Worm (Caenorhabditis elegans) whole organism, mixed stage, embryonic: ENCODE measurements around the gene T26A8.3.

Experiments used
- M03D4.4 ChIP-seq: sonication (generic microtip); optimal IDR thresholded peaks from 2 replicates; lab custom pipeline; 2017; ENCODE audit warnings: mild to moderate bottlenecking, missing genetic modification characterization, missing compliant biosample characterization
- bed-3 ChIP-seq: fragments of 200-800 bp; sonication (Bioruptor generic); optimal IDR thresholded peaks from 3 replicates; lab custom pipeline; 2018; ENCODE audit warnings: mild to moderate bottlenecking, missing genetic modification characterization, moderate library complexity, missing compliant biosample characterization
- blmp-1 ChIP-seq: fragments of 150-350 bp; optimal IDR thresholded peaks from 2 replicates; lab custom pipeline; 2014; ENCODE audit warnings: missing biosample characterization, missing genetic modification characterization
- ceh-39 ChIP-seq: fragments of 150-350 bp; optimal IDR thresholded peaks from 2 replicates; lab custom pipeline; 2014; ENCODE audit warnings: missing biosample characterization, missing genetic modification characterization
- ceh-43 ChIP-seq: fragments of 200-800 bp; sonication (Bioruptor generic); optimal IDR thresholded peaks from 2 replicates; lab custom pipeline; 2018; ENCODE audit warnings: mild to moderate bottlenecking, missing genetic modification characterization, moderate library complexity, missing compliant biosample characterization
- ceh-83 ChIP-seq: fragments of 200-800 bp; sonication (Bioruptor generic); optimal IDR thresholded peaks from 2 replicates; lab custom pipeline; 2018; ENCODE audit warnings: mild to moderate bottlenecking, missing genetic modification characterization, missing compliant biosample characterization
- ces-1 ChIP-seq: fragments of 150-350 bp; optimal IDR thresholded peaks from 2 replicates; lab custom pipeline; 2014; ENCODE audit warnings: missing biosample characterization, missing genetic modification reagents, missing genetic modification characterization
- cnd-1 ChIP-seq: fragments of 200-800 bp; sonication (Bioruptor generic); optimal IDR thresholded peaks from 2 replicates; lab custom pipeline; 2018; ENCODE audit warnings: mild to moderate bottlenecking, missing genetic modification characterization, missing compliant biosample characterization
- drap-1 ChIP-seq: fragments of 200-800 bp; sonication (Bioruptor generic); optimal IDR thresholded peaks from 3 replicates; lab custom pipeline; 2018; ENCODE audit warnings: mild to moderate bottlenecking, missing genetic modification characterization, missing compliant biosample characterization
- elt-1 ChIP-seq: sonication (generic microtip); optimal IDR thresholded peaks from 2 replicates; lab custom pipeline; 2017; ENCODE audit warnings: missing genetic modification characterization, mild to moderate bottlenecking, missing compliant biosample characterization, antibody characterized with exemption, moderate library complexity, borderline replicate concordance; ENCODE audit not compliant: insufficient read depth
- elt-3 ChIP-seq: fragments of 150-350 bp; optimal IDR thresholded peaks from 2 replicates; lab custom pipeline; 2014; ENCODE audit warnings: missing biosample characterization, missing genetic modification characterization
- flh-1 ChIP-seq: fragments of 200-800 bp; sonication (Bioruptor generic); optimal IDR thresholded peaks from 2 replicates; lab custom pipeline; 2018; ENCODE audit warnings: mild to moderate bottlenecking, missing genetic modification characterization, moderate library complexity, missing compliant biosample characterization
- ham-2 ChIP-seq: fragments of 200-800 bp; sonication (Bioruptor generic); optimal IDR thresholded peaks from 2 replicates; lab custom pipeline; 2018; ENCODE audit warnings: mild to moderate bottlenecking, missing genetic modification characterization, missing compliant biosample characterization
- hlh-1 ChIP-seq: fragments of 150-350 bp; optimal IDR thresholded peaks from 2 replicates; lab custom pipeline; 2014; ENCODE audit warnings: missing biosample characterization, missing genetic modification reagents, missing genetic modification characterization
- lin-13 ChIP-seq: fragments of 150-350 bp; optimal IDR thresholded peaks from 2 replicates; lab custom pipeline; 2014; ENCODE audit warnings: missing biosample characterization, missing genetic modification characterization
- lin-32 ChIP-seq: fragments of 200-800 bp; sonication (Bioruptor generic); optimal IDR thresholded peaks from 2 replicates; lab custom pipeline; 2018; ENCODE audit warnings: mild to moderate bottlenecking, missing genetic modification characterization, missing compliant biosample characterization
- lsy-2 ChIP-seq: fragments of 150-350 bp; optimal IDR thresholded peaks from 2 replicates; lab custom pipeline; 2014; ENCODE audit warnings: missing biosample characterization, missing genetic modification characterization
- mab-5 ChIP-seq: fragments of 150-350 bp; optimal IDR thresholded peaks from 2 replicates; lab custom pipeline; 2014; ENCODE audit warnings: missing biosample characterization, missing genetic modification characterization
- mep-1 ChIP-seq: fragments of 150-350 bp; optimal IDR thresholded peaks from 2 replicates; lab custom pipeline; 2017; ENCODE audit warnings: missing biosample characterization, missing genetic modification reagents, missing genetic modification characterization, inconsistent platforms
- mls-2 ChIP-seq: sonication (generic microtip); optimal IDR thresholded peaks from 2 replicates; lab custom pipeline; 2016; ENCODE audit warnings: mild to moderate bottlenecking, missing genetic modification characterization, moderate library complexity, missing compliant biosample characterization
- nhr-12 ChIP-seq: fragments of 150-350 bp; optimal IDR thresholded peaks from 2 replicates; lab custom pipeline; 2014; ENCODE audit warnings: missing biosample characterization, missing genetic modification characterization
- nhr-2 ChIP-seq: fragments of 150-350 bp; optimal IDR thresholded peaks from 2 replicates; lab custom pipeline; 2014; ENCODE audit warnings: missing biosample characterization, missing genetic modification characterization
- nhr-237 ChIP-seq: fragments of 150-350 bp; optimal IDR thresholded peaks from 2 replicates; lab custom pipeline; 2014; ENCODE audit warnings: missing biosample characterization, missing genetic modification characterization
- nhr-28 ChIP-seq: fragments of 150-350 bp; optimal IDR thresholded peaks from 2 replicates; lab custom pipeline; 2014; ENCODE audit warnings: missing biosample characterization, missing genetic modification characterization
- nhr-76 ChIP-seq: sonication (generic microtip); optimal IDR thresholded peaks from 2 replicates; lab custom pipeline; 2017; ENCODE audit warnings: missing biosample characterization, missing genetic modification characterization
- pha-4 ChIP-seq: fragments of 150-350 bp; optimal IDR thresholded peaks from 2 replicates; lab custom pipeline; 2018; ENCODE audit warnings: missing biosample characterization, missing genetic modification reagents, missing genetic modification characterization
- sem-2 ChIP-seq: fragments of 200-800 bp; sonication (Bioruptor generic); optimal IDR thresholded peaks from 2 replicates; lab custom pipeline; 2018; ENCODE audit warnings: mild to moderate bottlenecking, missing genetic modification characterization, missing compliant biosample characterization
- snpc-4 ChIP-seq: fragments of 150-350 bp; optimal IDR thresholded peaks from 2 replicates; lab custom pipeline; 2014; ENCODE audit warnings: missing biosample characterization, missing genetic modification characterization
- sptf-1 ChIP-seq: sonication (generic microtip); optimal IDR thresholded peaks from 2 replicates; lab custom pipeline; 2017; ENCODE audit warnings: mild to moderate bottlenecking, missing genetic modification characterization, moderate library complexity, missing compliant biosample characterization
- tbx-8 ChIP-seq: fragments of 200-800 bp; sonication (Bioruptor generic); optimal IDR thresholded peaks from 2 replicates; lab custom pipeline; 2018; ENCODE audit warnings: mild to moderate bottlenecking, missing genetic modification characterization, moderate library complexity, missing compliant biosample characterization
- unc-120 ChIP-seq: sonication (generic microtip); optimal IDR thresholded peaks from 2 replicates; lab custom pipeline; 2017; ENCODE audit warnings: missing genetic modification characterization, missing compliant biosample characterization; ENCODE audit not compliant: poor library complexity, severe bottlenecking
- unc-39 ChIP-seq: fragments of 150-350 bp; optimal IDR thresholded peaks from 2 replicates; lab custom pipeline; 2014; ENCODE audit warnings: missing biosample characterization, missing genetic modification characterization
- unc-62 ChIP-seq: fragments of 150-350 bp; optimal IDR thresholded peaks from 2 replicates; lab custom pipeline; 2014; ENCODE audit warnings: missing biosample characterization, missing genetic modification reagents, missing genetic modification characterization
- zip-8 ChIP-seq: fragments of 150-350 bp; optimal IDR thresholded peaks from 2 replicates; lab custom pipeline; 2014; ENCODE audit warnings: missing biosample characterization, missing genetic modification characterization
- ztf-11 ChIP-seq: fragments of 150-350 bp; optimal IDR thresholded peaks from 2 replicates; lab custom pipeline; 2014; ENCODE audit warnings: missing biosample characterization, missing genetic modification characterization

T26A8.3 gene

DNA sequence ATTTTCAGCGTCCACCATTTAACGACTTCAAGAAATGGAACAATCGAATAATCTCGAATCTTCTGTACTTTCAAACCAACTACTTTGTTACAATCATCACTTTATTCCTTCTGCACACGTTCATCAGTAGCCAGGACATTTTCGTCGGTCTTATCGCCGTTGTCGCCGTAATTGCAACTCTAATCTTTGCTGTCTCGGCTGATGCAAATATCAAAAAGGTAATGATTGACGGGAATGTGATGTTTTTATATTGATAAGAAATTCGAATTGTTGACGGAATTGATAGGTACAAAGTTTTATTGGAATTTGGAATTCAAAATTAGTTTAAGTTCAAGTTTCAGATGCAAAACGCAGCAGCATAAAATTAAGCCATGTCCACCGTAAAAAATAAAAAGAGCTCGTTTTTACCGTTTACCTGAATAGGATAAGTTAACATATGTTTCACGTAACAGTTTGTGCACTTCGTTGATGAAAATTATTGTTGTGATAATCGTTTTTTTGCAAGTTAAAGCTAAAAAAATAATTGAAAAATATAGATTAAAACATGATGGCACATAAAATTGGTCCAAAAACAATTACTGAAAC lies 46.1 kb downstream of the T26A8.3 start:
- TF ChIP-seq elt-1 (tag; lab: Kevin White, UChicago) (no peak), nhr-237 (tag; lab: Kevin White, UChicago) (no peak), nhr-28 (no peak), nhr-12 (no peak)

- TF ChIP-seq zip-8 (tag; lab: Kevin White, UChicago) (no peak), unc-39 (no peak), sem-2 (GFP tag; lab: Kevin White, UChicago) (no peak), elt-3 (no peak), elt-1 (tag; lab: Kevin White, UChicago) (no peak), unc-62 (GFP tag; lab: Kevin White, UChicago) (no peak), bed-3 (GFP tag; lab: Kevin White, UChicago) (no peak), mls-2 (tag; lab: Kevin White, UChicago) (no peak), blmp-1 (no peak), sptf-1 (tag; lab: Kevin White, UChicago) (no peak), ceh-39 (tag; lab: Kevin White, UChicago) (no peak), cnd-1 (tag; lab: Kevin White, UChicago) (no peak)
- TF ChIP-seq, all 35 proteins: peak for 0
Measured at ce11 chrIV:8379683-8380082, 46.8 kb downstream of the T26A8.3 start, which contains the start of gene praf-3. Gene praf-3, plus strand, starts transcription at chrIV:8379983.

DNA sequence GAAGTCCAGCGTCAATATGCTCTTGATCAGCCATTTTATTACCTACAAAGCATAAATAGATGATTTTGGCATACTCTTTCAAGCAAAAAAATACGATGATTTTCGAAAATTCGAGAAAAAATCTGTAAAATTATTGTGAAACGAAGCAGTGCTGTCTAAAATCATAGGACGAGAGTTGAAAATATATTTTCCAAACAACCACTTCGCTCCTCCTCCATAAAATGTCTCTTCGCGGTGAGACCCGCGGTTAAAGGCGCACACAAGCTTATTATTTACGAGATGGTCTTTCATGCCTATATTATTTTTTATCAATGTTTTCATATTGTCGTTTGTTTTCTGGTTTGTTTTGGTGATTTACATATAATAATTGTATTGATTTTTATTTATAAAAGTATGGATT lies 47.2 kb downstream of the T26A8.3 start, which contains the start of gene nap-1:
Gene nap-1, minus strand, starts transcription at position 42 of the 400 bp plus-strand sequence.
- no peak for TF ChIP-seq unc-120 (tag; lab: Kevin White, UChicago)
- no peak for TF ChIP-seq tbx-8 (GFP tag; lab: Kevin White, UChicago)
- no peak for TF ChIP-seq mls-2 (tag; lab: Kevin White, UChicago)
- TF ChIP-seq sem-2 (GFP tag; lab: Kevin White, UChicago): no peak
- no peak for TF ChIP-seq M03D4.4
- TF ChIP-seq zip-8 (tag; lab: Kevin White, UChicago): no peak
- TF ChIP-seq nhr-12: no peak
- no peak for TF ChIP-seq cnd-1 (tag; lab: Kevin White, UChicago)
- no peak for TF ChIP-seq hlh-1 (tag; lab: Kevin White, UChicago)
- no peak for TF ChIP-seq elt-3
- no peak for TF ChIP-seq nhr-2
- peak; percentile 60 for TF ChIP-seq pha-4 (tag; lab: Kevin White, UChicago)
- TF ChIP-seq ceh-39 (tag; lab: Kevin White, UChicago): peak; percentile 56
- no peak for TF ChIP-seq blmp-1
- peak; percentile 42 for TF ChIP-seq ces-1 (GFP tag; lab: Kevin White, UChicago)
- peak; percentile 69 for TF ChIP-seq mep-1 (tag; lab: Kevin White, UChicago)
- TF ChIP-seq lin-13 (tag; lab: Kevin White, UChicago): peak; percentile 61
- no peak for TF ChIP-seq nhr-28
- peak; percentile 74 for TF ChIP-seq lsy-2 (tag; lab: Kevin White, UChicago)
- TF ChIP-seq snpc-4 (tag; lab: Kevin White, UChicago): no peak
- no peak for TF ChIP-seq drap-1 (GFP tag; lab: Kevin White, UChicago)
- no peak for TF ChIP-seq sptf-1 (tag; lab: Kevin White, UChicago)
- no peak for TF ChIP-seq unc-62 (GFP tag; lab: Kevin White, UChicago)
- no peak for TF ChIP-seq lin-32 (GFP tag; lab: Kevin White, UChicago)
- TF ChIP-seq nhr-237 (tag; lab: Kevin White, UChicago): peak; percentile 31
- no peak for TF ChIP-seq elt-1 (tag; lab: Kevin White, UChicago)
- TF ChIP-seq ceh-83 (GFP tag; lab: Kevin White, UChicago): no peak
- no peak for TF ChIP-seq nhr-76 (tag; lab: Kevin White, UChicago)
- no peak for TF ChIP-seq unc-39
- no peak for TF ChIP-seq ceh-43 (GFP tag; lab: Kevin White, UChicago)
- TF ChIP-seq mab-5 (tag; lab: Kevin White, UChicago): no peak
- TF ChIP-seq ztf-11: no peak
- TF ChIP-seq ham-2 (GFP tag; lab: Kevin White, UChicago): no peak
- TF ChIP-seq bed-3 (GFP tag; lab: Kevin White, UChicago): no peak
- TF ChIP-seq flh-1 (GFP tag; lab: Kevin White, UChicago): no peak
